Fruit fly (Drosophila melanogaster) whole organism, embryonic: ENCODE results near the gene kat80.

ENCODE experiments used
- Awh ChIP-seq: fragments of 200-800 bp; sonication (Bioruptor generic); IDR thresholded peaks from 2 replicates; pipeline ENCODE4, ENCODE4 v1.3.6; 2022; ENCODE audit warnings: missing biosample characterization, missing genetic modification characterization
- CG10147 ChIP-seq: fragments of 200-800 bp; sonication (Bioruptor generic); optimal IDR thresholded peaks from 2 replicates; lab custom pipeline; 2019; ENCODE audit warnings: missing biosample characterization, mild to moderate bottlenecking, missing genetic modification characterization, moderate library complexity
- CG12104 ChIP-seq: fragments of 200-800 bp; sonication (Bioruptor generic); optimal IDR thresholded peaks from 3 replicates; lab custom pipeline; 2016; ENCODE audit warnings: missing biosample characterization, missing genetic modification characterization
- CG12219 ChIP-seq: fragments of 200-800 bp; sonication (Bioruptor generic); optimal IDR thresholded peaks from 3 replicates; lab custom pipeline; 2018; ENCODE audit warnings: missing biosample characterization, mild to moderate bottlenecking, missing genetic modification characterization
- CG12391 ChIP-seq: fragments of 200-800 bp; sonication (Bioruptor generic); optimal IDR thresholded peaks from 3 replicates; lab custom pipeline; 2018; ENCODE audit warnings: missing biosample characterization, mild to moderate bottlenecking, missing genetic modification characterization, moderate library complexity
- CG13624 ChIP-seq: fragments of 200-800 bp; sonication (Bioruptor generic); optimal IDR thresholded peaks from 2 replicates; lab custom pipeline; 2016; ENCODE audit warnings: missing biosample characterization, missing genetic modification characterization
- CG13894 ChIP-seq: fragments of 200-800 bp; sonication (Bioruptor generic); optimal IDR thresholded peaks from 3 replicates; lab custom pipeline; 2018; ENCODE audit warnings: missing biosample characterization, mild to moderate bottlenecking, missing genetic modification characterization, moderate library complexity
- CG15479 ChIP-seq: fragments of 200-800 bp; sonication (Bioruptor generic); optimal IDR thresholded peaks from 3 replicates; lab custom pipeline; 2019; ENCODE audit warnings: missing biosample characterization, mild to moderate bottlenecking, missing genetic modification characterization, moderate library complexity
- CG16779 ChIP-seq: fragments of 200-800 bp; sonication (Bioruptor generic); IDR thresholded peaks from 2 replicates; pipeline ENCODE4 v1.3.6; 2022; ENCODE audit warnings: missing biosample characterization, missing genetic modification characterization
- CG17186 ChIP-seq: fragments of 200-800 bp; sonication (Bioruptor generic); optimal IDR thresholded peaks from 3 replicates; lab custom pipeline; 2017; ENCODE audit warnings: missing biosample characterization, missing genetic modification reagents, missing genetic modification characterization
- CG34224 ChIP-seq: fragments of 200-800 bp; sonication (Bioruptor generic); IDR thresholded peaks from 3 replicates; pipeline ENCODE4 v1.3.6; 2022; ENCODE audit warnings: missing biosample characterization, missing genetic modification characterization; ENCODE audit not compliant: partially characterized antibody
- CG4617 ChIP-seq: fragments of 200-800 bp; sonication (Bioruptor generic); optimal IDR thresholded peaks from 3 replicates; lab custom pipeline; 2016; ENCODE audit warnings: missing biosample characterization, missing genetic modification characterization, borderline replicate concordance
- CG6272 ChIP-seq: fragments of 200-800 bp; sonication (Bioruptor generic); IDR thresholded peaks from 2 replicates; pipeline ENCODE4 v1.3.6; 2022; ENCODE audit warnings: missing biosample characterization, missing genetic modification characterization
- CG7745 ChIP-seq: fragments of 200-800 bp; sonication (Bioruptor generic); optimal IDR thresholded peaks from 2 replicates; lab custom pipeline; 2018; ENCODE audit warnings: missing biosample characterization, mild to moderate bottlenecking, missing genetic modification characterization, moderate library complexity
- CG7963 ChIP-seq: fragments of 200-800 bp; sonication (Bioruptor generic); IDR thresholded peaks from 3 replicates; pipeline ENCODE4 v1.3.6; 2022; ENCODE audit warnings: missing biosample characterization, missing genetic modification characterization; ENCODE audit not compliant: partially characterized antibody
- CG8944 ChIP-seq: fragments of 200-800 bp; sonication (Bioruptor generic); optimal IDR thresholded peaks from 3 replicates; lab custom pipeline; 2016; ENCODE audit warnings: missing biosample characterization, missing genetic modification characterization
- CG9876 ChIP-seq: fragments of 200-800 bp; sonication (Bioruptor generic); optimal IDR thresholded peaks from 2 replicates; lab custom pipeline; 2016; ENCODE audit warnings: missing biosample characterization, missing genetic modification characterization
- Camta ChIP-seq: fragments of 200-800 bp; sonication (Bioruptor generic); optimal IDR thresholded peaks from 2 replicates; lab custom pipeline; 2016; ENCODE audit warnings: missing biosample characterization, missing genetic modification characterization
- Chrac-16 ChIP-seq: fragments of 200-800 bp; sonication (Bioruptor generic); optimal IDR thresholded peaks from 3 replicates; lab custom pipeline; 2016; ENCODE audit warnings: missing biosample characterization, missing genetic modification characterization
- Dref ChIP-seq: fragments of 200-800 bp; sonication (Bioruptor generic); IDR thresholded peaks from 2 replicates; pipeline ENCODE4 v1.3.6; 2022; ENCODE audit warnings: missing biosample characterization, missing genetic modification characterization
- GATAe ChIP-seq: fragments of 200-800 bp; sonication (Bioruptor generic); conservative IDR thresholded peaks from 2 replicates; pipeline ENCODE4 v1.3.6; 2022; ENCODE audit warnings: missing biosample characterization, missing genetic modification characterization
- Hr51 ChIP-seq, 2 experiments: fragments of 200-800 bp; sonication (Bioruptor generic); optimal IDR thresholded peaks; 2 replicates in 1 of 2; 3 replicates in 1 of 2; lab custom pipeline; 2016 to 2018; ENCODE audit warnings: missing biosample characterization in 2 of 2, missing genetic modification characterization in 2 of 2, mild to moderate bottlenecking in 1 of 2, moderate library complexity in 1 of 2
- Lhr ChIP-seq: fragments of 200-800 bp; sonication (Bioruptor generic); optimal IDR thresholded peaks from 3 replicates; lab custom pipeline; 2017; ENCODE audit warnings: mild to moderate bottlenecking, missing biosample characterization, missing genetic modification reagents, missing genetic modification characterization
- NC2β ChIP-seq: fragments of 200-800 bp; sonication (Bioruptor generic); optimal IDR thresholded peaks from 2 replicates; lab custom pipeline; 2016; ENCODE audit warnings: missing biosample characterization, missing genetic modification characterization
- Nf-YB ChIP-seq: fragments of 200-800 bp; sonication (Bioruptor generic); optimal IDR thresholded peaks from 3 replicates; lab custom pipeline; 2019; ENCODE audit warnings: missing biosample characterization, mild to moderate bottlenecking, missing genetic modification characterization, moderate library complexity
- Poxn ChIP-seq: fragments of 200-800 bp; sonication (Bioruptor generic); IDR thresholded peaks from 2 replicates; pipeline ENCODE4 v1.3.6; 2022; ENCODE audit warnings: missing biosample characterization, missing genetic modification characterization
- Sry-δ ChIP-seq: fragments of 200-800 bp; sonication (Bioruptor generic); optimal IDR thresholded peaks from 2 replicates; lab custom pipeline; 2016; ENCODE audit warnings: missing biosample characterization, missing genetic modification characterization
- bbx ChIP-seq: fragments of 200-800 bp; sonication (Bioruptor generic); IDR thresholded peaks from 2 replicates; pipeline ENCODE4 v1.3.6; 2022; ENCODE audit warnings: missing biosample characterization, missing genetic modification characterization; ENCODE audit not compliant: partially characterized antibody
- bowl ChIP-seq: fragments of 200-800 bp; sonication (Bioruptor generic); IDR thresholded peaks from 2 replicates; pipeline ENCODE4 v1.3.6; 2022; ENCODE audit warnings: missing biosample characterization, missing genetic modification characterization
- cato ChIP-seq: fragments of 200-800 bp; sonication (Bioruptor generic); optimal IDR thresholded peaks from 2 replicates; lab custom pipeline; 2016; ENCODE audit warnings: missing biosample characterization, missing genetic modification characterization, borderline replicate concordance
- dimm ChIP-seq: fragments of 200-800 bp; sonication (Bioruptor generic); IDR thresholded peaks from 2 replicates; pipeline ENCODE4 v1.3.6; 2022; ENCODE audit warnings: missing biosample characterization, missing genetic modification characterization
- disco-r ChIP-seq: fragments of 200-800 bp; sonication (Bioruptor generic); optimal IDR thresholded peaks from 2 replicates; lab custom pipeline; 2016; ENCODE audit warnings: missing biosample characterization, missing genetic modification characterization
- ewg ChIP-seq: fragments of 200-800 bp; sonication (Bioruptor generic); optimal IDR thresholded peaks from 3 replicates; lab custom pipeline; 2017; ENCODE audit warnings: mild to moderate bottlenecking, missing biosample characterization, missing genetic modification reagents, missing genetic modification characterization
- gcm2 ChIP-seq: fragments of 200-800 bp; sonication (Bioruptor generic); optimal IDR thresholded peaks from 2 replicates; lab custom pipeline; 2016; ENCODE audit warnings: missing biosample characterization, missing genetic modification characterization
- hkb ChIP-seq, 2 experiments: fragments of 200-800 bp in 1 of 2; fragments of >200 bp in 1 of 2; sonication (Bioruptor generic) in 1 of 2; IDR thresholded peaks in 1 of 2; optimal IDR thresholded peaks in 1 of 2; 2 replicates each; pipeline versions ENCODE4 v1.3.6 to Lab custom; 2017 to 2022; ENCODE audit warnings: missing biosample characterization in 1 of 2, missing genetic modification characterization in 1 of 2
- ind ChIP-seq: fragments of 200-800 bp; sonication (Bioruptor generic); optimal IDR thresholded peaks from 3 replicates; lab custom pipeline; 2016; ENCODE audit warnings: missing biosample characterization, missing genetic modification characterization
- knrl ChIP-seq: fragments of 200-800 bp; sonication (Bioruptor generic); IDR thresholded peaks from 3 replicates; pipeline ENCODE4 v1.3.6; 2022; ENCODE audit warnings: missing biosample characterization, missing genetic modification characterization; ENCODE audit not compliant: partially characterized antibody
- lbe ChIP-seq: fragments of 200-800 bp; sonication (Bioruptor generic); optimal IDR thresholded peaks from 2 replicates; lab custom pipeline; 2016; ENCODE audit warnings: missing biosample characterization, mild to moderate bottlenecking, missing genetic modification characterization
- nom ChIP-seq: fragments of 200-800 bp; sonication (Bioruptor generic); optimal IDR thresholded peaks from 2 replicates; lab custom pipeline; 2017; ENCODE audit warnings: missing biosample characterization, missing genetic modification characterization, mild to moderate bottlenecking, moderate library complexity, missing genetic modification reagents
- onecut ChIP-seq: fragments of 200-800 bp; sonication (Bioruptor generic); IDR thresholded peaks from 2 replicates; pipeline ENCODE4 v1.3.6; 2022; ENCODE audit warnings: missing biosample characterization, missing genetic modification characterization
- repo ChIP-seq: fragments of 200-800 bp; sonication (Bioruptor generic); optimal IDR thresholded peaks from 2 replicates; lab custom pipeline; 2016; ENCODE audit warnings: missing biosample characterization, missing genetic modification characterization
- ro ChIP-seq: fragments of 200-800 bp; sonication (Bioruptor generic); IDR thresholded peaks from 2 replicates; pipeline ENCODE4 v1.3.6; 2022; ENCODE audit warnings: missing biosample characterization, missing genetic modification characterization
- salm ChIP-seq: fragments of 200-800 bp; sonication (Bioruptor generic); optimal IDR thresholded peaks from 2 replicates; lab custom pipeline; 2018; ENCODE audit warnings: missing biosample characterization, mild to moderate bottlenecking, missing genetic modification characterization
- sob ChIP-seq: fragments of 200-800 bp; sonication (Bioruptor generic); IDR thresholded peaks from 2 replicates; pipeline ENCODE4 v1.3.6; 2022; ENCODE audit warnings: missing biosample characterization, missing genetic modification characterization
- toy ChIP-seq: fragments of 200-800 bp; sonication (Bioruptor generic); IDR thresholded peaks from 2 replicates; pipeline ENCODE4 v1.3.6; 2022; ENCODE audit warnings: missing biosample characterization, missing genetic modification characterization
- unc-4 ChIP-seq: fragments of 200-800 bp; sonication (Bioruptor generic); IDR thresholded peaks from 2 replicates; pipeline ENCODE4 v1.3.6; 2022; ENCODE audit warnings: missing biosample characterization, missing genetic modification characterization; ENCODE audit not compliant: partially characterized antibody
- wor ChIP-seq: fragments of 200-800 bp; sonication (Bioruptor generic); IDR thresholded peaks from 2 replicates; pipeline ENCODE4 v1.3.6; 2022; ENCODE audit warnings: missing biosample characterization, missing genetic modification characterization
- zen2 ChIP-seq: fragments of 200-800 bp; sonication (Bioruptor generic); IDR thresholded peaks from 3 replicates; pipeline ENCODE4 v1.3.6; 2022; ENCODE audit warnings: missing biosample characterization, missing genetic modification characterization; ENCODE audit not compliant: partially characterized antibody

kat80 gene

DNA sequence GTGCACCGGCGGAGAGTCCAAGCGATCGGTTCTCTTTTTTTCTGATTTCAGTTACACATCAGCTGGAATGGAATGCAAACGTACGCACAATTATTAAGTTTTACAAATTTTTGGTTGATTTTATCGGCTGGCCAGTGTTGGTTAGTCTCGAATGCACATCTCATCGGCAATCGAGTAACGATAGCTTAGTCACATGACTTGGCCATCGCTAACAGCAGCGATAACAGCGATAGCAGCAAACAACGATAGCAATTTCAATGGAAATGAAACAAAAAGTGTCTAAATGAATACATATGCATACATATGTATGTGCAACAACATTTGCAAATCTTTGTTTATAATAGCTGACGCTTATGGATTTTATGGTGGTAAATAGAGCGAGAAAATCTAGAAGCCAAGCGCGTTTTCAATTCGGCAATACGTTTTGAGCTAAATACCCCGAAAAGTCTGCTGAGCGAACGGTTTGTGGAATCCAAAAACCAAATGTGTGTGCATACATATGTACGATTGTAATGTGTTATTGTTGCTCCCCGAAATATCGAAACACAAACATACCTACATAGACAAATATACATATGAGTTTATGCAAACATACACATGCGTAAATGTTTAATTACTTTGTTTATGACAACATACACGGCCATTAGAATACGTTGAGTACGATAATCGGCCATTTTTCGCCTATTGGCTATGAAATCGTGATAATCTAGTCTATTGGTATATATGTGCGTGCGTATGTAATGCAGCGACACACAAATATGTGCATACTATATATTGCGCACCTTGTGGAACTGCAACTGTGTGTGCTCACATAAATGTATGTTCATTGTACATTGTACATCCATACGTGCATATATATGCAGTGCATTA, 20.7 kb upstream of the kat80 start, which contains the start of gene CG3632 (continued):
- TF ChIP-seq dimm (no peak), CG34224 (peak; percentile 78), ro (GFP tag; lab: Robert Waterston, UW) (no peak), CG7745 (tag; lab: Kevin White, UChicago) (no peak), bowl (GFP tag; lab: Robert Waterston, UW) (no peak), CG16779 (GFP tag; lab: Robert Waterston, UW) (no peak), CG17186 (GFP tag; lab: Kevin White, UChicago) (peak; percentile 22), CG4617 (GFP tag; lab: Kevin White, UChicago) (peak; percentile 71), CG8944 (GFP tag; lab: Kevin White, UChicago) (no peak), bbx (peak; percentile 92), ind (GFP tag; lab: Kevin White, UChicago) (peak; percentile 25), Awh (GFP tag; lab: Robert Waterston, UW) (no peak), Hr51 (GFP tag; optimal IDR thresholded peaks at IDR 0.05; lab: Kevin White, UChicago) (peak in 1 of 2 experiments; percentile 24), onecut (GFP tag; lab: Robert Waterston, UW) (no peak), salm (tag; lab: Kevin White, UChicago) (no peak), lbe (GFP tag; lab: Kevin White, UChicago) (peak; percentile 60), gcm2 (GFP tag; lab: Kevin White, UChicago) (peak; percentile 26), toy (GFP tag; lab: Robert Waterston, UW) (no peak), CG15479 (GFP tag; lab: Kevin White, UChicago) (peak; percentile 27), CG13624 (GFP tag; lab: Kevin White, UChicago) (peak; percentile 56), CG12391 (tag; lab: Kevin White, UChicago) (no peak), CG12219 (no peak), sob (peak; percentile 71; the same call in 1 of the 2 replicates), ewg (GFP tag; lab: Kevin White, UChicago) (no peak), Chrac-16 (GFP tag; lab: Kevin White, UChicago) (no peak), cato (GFP tag; lab: Kevin White, UChicago) (no peak), nom (GFP tag; lab: Kevin White, UChicago) (no peak), Camta (GFP tag; lab: Kevin White, UChicago) (peak; percentile 41), NC2β (GFP tag; lab: Kevin White, UChicago) (peak; percentile 27), repo (GFP tag; lab: Kevin White, UChicago) (peak; percentile 55), GATAe (GFP tag; lab: Robert Waterston, UW) (no peak), knrl (GFP tag; lab: Robert Waterston, UW) (peak; percentile 78), CG10147 (GFP tag; lab: Kevin White, UChicago) (no peak), disco-r (no peak), Lhr (GFP tag; lab: Kevin White, UChicago) (peak; percentile 12), Nf-YB (GFP tag; lab: Kevin White, UChicago) (no peak), CG12104 (GFP tag; lab: Kevin White, UChicago) (no peak), CG9876 (GFP tag; lab: Kevin White, UChicago) (no peak), CG6272 (peak; percentile 50), unc-4 (GFP tag; lab: Robert Waterston, UW) (peak; percentile 78), Sry-δ (GFP tag; lab: Kevin White, UChicago) (peak; percentile 94), Poxn (GFP tag; lab: Robert Waterston, UW) (no peak), wor (no peak), CG13894 (no peak), CG7963 (GFP tag; lab: Robert Waterston, UW) (peak; percentile 89), Dref (peak; percentile 88), zen2 (no peak; the same call in 1 of the 3 replicates), hkb (optimal IDR thresholded peaks at IDR 0.05; lab: Kevin White, UChicago) (no peak), hkb (GFP tag; IDR thresholded peaks at IDR 0.05; lab: Robert Waterston, UW) (no peak)
